Fruit fly (Drosophila melanogaster): Measurements from ENCODE around the gene CG8475.

The CG8475 gene

dm6 chr2L:8242186-8242585 lies 45.5 kb upstream of the CG8475 start, which contains the start of gene CG14277 (continued):
- no peak for TF ChIP-seq cwo (GFP tag; optimal IDR thresholded peaks at IDR 0.05)

DNA sequence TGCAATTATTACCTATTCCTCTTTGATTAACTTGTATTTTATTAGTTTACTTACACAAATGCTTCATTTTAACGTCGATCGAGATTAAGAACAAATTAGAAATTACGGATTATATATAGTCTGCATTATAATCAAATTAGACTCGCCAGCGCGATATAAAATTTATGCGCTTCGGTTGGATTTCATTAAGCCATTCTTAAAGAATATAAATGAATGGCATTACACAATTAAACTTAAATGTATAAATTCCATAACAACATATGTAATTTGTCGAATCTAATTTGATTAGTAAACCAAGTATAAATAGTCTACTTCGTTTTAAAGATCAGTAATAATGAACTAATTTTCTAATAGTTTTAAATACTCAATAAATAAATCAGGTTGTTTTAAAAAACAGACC lies 45.0 kb upstream of the CG8475 start, which contains the start of gene Spn28F:
TSS of gene Spn28F (minus strand) at position 101 of the 400 bp plus-strand sequence.
- TF ChIP-seq Drgx (GFP tag; IDR thresholded peaks at IDR 0.05): no peak
- no peak for TF ChIP-seq CG10979 (tag; optimal IDR thresholded peaks at IDR 0.05)
- TF ChIP-seq CG9609 (GFP tag; optimal IDR thresholded peaks at IDR 0.05): no peak
- no peak for TF ChIP-seq sd (tag; optimal IDR thresholded peaks at IDR 0.05)
- TF ChIP-seq maf-S (GFP tag; optimal IDR thresholded peaks at IDR 0.05): no peak
- no peak for TF ChIP-seq lbe (GFP tag; optimal IDR thresholded peaks at IDR 0.05)
- TF ChIP-seq peb (GFP tag; IDR thresholded peaks at IDR 0.05): no peak

DNA sequence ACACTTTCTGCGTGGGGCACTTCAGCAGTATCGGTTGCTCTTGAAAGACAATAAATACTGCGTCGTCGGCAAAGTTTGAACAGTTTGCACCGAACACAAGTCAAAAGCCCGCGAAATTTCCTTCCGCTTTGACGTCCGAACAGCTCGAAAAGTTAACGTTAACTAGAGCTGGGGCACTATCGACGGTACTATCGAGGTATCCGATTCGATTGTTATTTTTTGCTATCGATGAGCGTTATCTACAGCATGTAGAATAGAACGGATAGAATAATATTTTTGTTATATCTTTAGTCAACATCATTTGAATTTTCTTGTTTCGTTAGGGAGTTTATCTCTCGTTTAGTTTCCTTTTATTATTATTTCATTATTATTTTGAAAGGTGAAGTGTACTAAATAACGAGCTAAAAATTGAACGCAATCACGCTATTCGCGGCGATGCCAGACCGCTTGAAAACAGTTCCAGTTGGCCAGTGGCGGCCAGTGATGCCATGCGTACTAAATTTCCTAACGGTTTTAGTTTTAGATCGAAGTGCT lies 43.1 kb upstream of the CG8475 start, which contains the start of gene Pvr:
TSS of gene Pvr (minus strand) at position 167 of the 534 bp plus-strand sequence.
- TF ChIP-seq Dll (GFP tag; IDR thresholded peaks at IDR 0.05; ENCODE audit: partially characterized antibody) (peak; percentile 97), Bgb (GFP tag; IDR thresholded peaks at IDR 0.05; ENCODE audit: partially characterized antibody) (peak; percentile 97), CG17829 (tag; optimal IDR thresholded peaks at IDR 0.05) (peak; percentile 28), CG10267 (tag; optimal IDR thresholded peaks at IDR 0.05) (peak; percentile 42), inv (GFP tag; IDR thresholded peaks at IDR 0.05; ENCODE audit: partially characterized antibody) (peak; percentile 94), BEAF-32 (GFP tag; optimal IDR thresholded peaks at IDR 0.05) (peak; percentile 95), Stat92E (GFP tag; optimal IDR thresholded peaks at IDR 0.05) (peak in 1 of 3 experiments; percentile 59), lola (GFP tag; optimal IDR thresholded peaks at IDR 0.05) (peak in 1 of 3 experiments; percentile 22), CG9437 (GFP tag; optimal IDR thresholded peaks at IDR 0.05) (peak; percentile 50), Hmr (GFP tag; optimal IDR thresholded peaks at IDR 0.05) (peak; percentile 64), CG17385 (GFP tag; optimal IDR thresholded peaks at IDR 0.05) (peak; percentile 11), HLH4C (GFP tag; IDR thresholded peaks at IDR 0.05; ENCODE audit: partially characterized antibody) (peak; percentile 97), Sin3A (optimal IDR thresholded peaks at IDR 0.05) (peak; percentile 82), Hsf (GFP tag; optimal IDR thresholded peaks at IDR 0.05) (no peak), CG14860 (GFP tag; IDR thresholded peaks at IDR 0.05; ENCODE audit: partially characterized antibody) (peak; percentile 94), Abd-B (GFP tag; optimal IDR thresholded peaks at IDR 0.05) (peak; percentile 10), CG11247 (GFP tag; IDR thresholded peaks at IDR 0.05) (no peak), hkb (optimal IDR thresholded peaks at IDR 0.05) (peak; percentile 77), hkb (GFP tag; IDR thresholded peaks at IDR 0.05) (no peak), CG17361 (GFP tag; IDR thresholded peaks at IDR 0.05) (no peak), CG4820 (GFP tag; optimal IDR thresholded peaks at IDR 0.05) (no peak), sob (GFP tag; IDR thresholded peaks at IDR 0.05) (0 out of 2 replicates have a peak, but pooled peaks have one; percentile 14), Lhr (GFP tag; optimal IDR thresholded peaks at IDR 0.05) (peak; percentile 74), dpn (GFP tag; optimal IDR thresholded peaks at IDR 0.05) (peak in 1 of 2 experiments; percentile 21), unc-4 (GFP tag; IDR thresholded peaks at IDR 0.05; ENCODE audit: partially characterized antibody) (peak; percentile 94), ken (GFP tag; IDR thresholded peaks at IDR 0.05) (0 out of 3 replicates have a peak, but pooled peaks have one; percentile 8), Adf1 (GFP tag; IDR thresholded peaks at IDR 0.05) (peak; percentile 21; the same call in 1 of the 2 replicates), CG15601 (tag; optimal IDR thresholded peaks at IDR 0.05) (peak; percentile 80), CG2129 (GFP tag; IDR thresholded peaks at IDR 0.05; ENCODE audit: partially characterized antibody) (peak; percentile 75), CG3281 (GFP tag; optimal IDR thresholded peaks at IDR 0.05) (peak; percentile 3), mld (GFP tag; IDR thresholded peaks at IDR 0.05; ENCODE audit: partially characterized antibody) (peak; percentile 82), CG2678 (tag; optimal IDR thresholded peaks at IDR 0.05) (no peak), Dad (GFP tag; optimal IDR thresholded peaks at IDR 0.05) (peak; percentile 23), so (GFP tag; IDR thresholded peaks at IDR 0.05) (peak; percentile 68; the same call in 1 of the 3 replicates), zen2 (GFP tag; IDR thresholded peaks at IDR 0.05; ENCODE audit: partially characterized antibody) (peak; percentile 95), vvl (GFP tag; IDR thresholded peaks at IDR 0.05) (peak; percentile 31; the same call in 1 of the 2 replicates), nmo (GFP tag; optimal IDR thresholded peaks at IDR 0.05) (peak; percentile 67)
